Worm (Caenorhabditis elegans) whole organism, midembryonic: ENCODE results near the gene odr-4.

ENCODE experiments used
- T22C8.4 ChIP-seq: fragments of 200-800 bp; sonication (Bioruptor generic); IDR thresholded peaks from 2 replicates; pipeline ENCODE4 v1.3.6; 2022; ENCODE audit warnings: missing genetic modification characterization, missing compliant biosample characterization
- cog-1 ChIP-seq: sonication (generic microtip); optimal IDR thresholded peaks from 2 replicates; lab custom pipeline; 2016; ENCODE audit warnings: missing genetic modification characterization, missing compliant biosample characterization
- flt-1 ChIP-seq: fragments of 200-800 bp; sonication (Bioruptor generic); IDR thresholded peaks from 2 replicates; pipeline ENCODE4 v1.3.6; 2022; ENCODE audit warnings: missing genetic modification characterization, missing compliant biosample characterization
- klf-2 ChIP-seq: fragments of 200-800 bp; sonication (Bioruptor generic); conservative IDR thresholded peaks from 2 replicates; pipeline ENCODE4 v1.3.6; 2022; ENCODE audit warnings: missing genetic modification reagents, missing genetic modification characterization, missing compliant biosample characterization
- med-1 ChIP-seq: sonication (generic microtip); optimal IDR thresholded peaks from 2 replicates; lab custom pipeline; 2017; ENCODE audit warnings: missing genetic modification characterization, mild to moderate bottlenecking, missing compliant biosample characterization, antibody characterized with exemption, missing genetic modification reagents; ENCODE audit not compliant: insufficient read depth
- ref-1 ChIP-seq: fragments of 200-800 bp; sonication (Bioruptor generic); conservative IDR thresholded peaks from 2 replicates; pipeline ENCODE4 v1.3.6; 2022; ENCODE audit warnings: missing genetic modification reagents, missing genetic modification characterization, missing compliant biosample characterization
- tab-1 ChIP-seq: fragments of 200-800 bp; sonication (Bioruptor generic); IDR thresholded peaks from 2 replicates; pipeline ENCODE4 v1.3.6; 2022; ENCODE audit warnings: missing genetic modification characterization, missing compliant biosample characterization
- ztf-23 ChIP-seq: fragments of 200-800 bp; sonication (Bioruptor generic); IDR thresholded peaks from 2 replicates; pipeline ENCODE4 v1.3.6; 2022; ENCODE audit warnings: missing genetic modification reagents, missing genetic modification characterization, missing compliant biosample characterization
- ztf-29 ChIP-seq: fragments of 200-800 bp; sonication (Bioruptor generic); IDR thresholded peaks from 2 replicates; pipeline ENCODE4 v1.3.6; 2022; ENCODE audit warnings: missing genetic modification reagents, missing genetic modification characterization, missing compliant biosample characterization

The odr-4 gene

ce11 chrIII:6711590-6711989 lies 19.0 kb upstream of the odr-4 start, which contains the start of gene F37A4.5:
Gene F37A4.5, plus strand, starts transcription at chrIII:6711890.
- TF ChIP-seq ztf-29 (GFP tag; lab: Robert Waterston, UW) (no peak), T22C8.4 (GFP tag; lab: Robert Waterston, UW) (no peak), ref-1 (GFP tag; lab: Robert Waterston, UW) (no peak), klf-2 (GFP tag; lab: Robert Waterston, UW) (no peak), flt-1 (GFP tag; lab: Robert Waterston, UW) (no peak), tab-1 (no peak), med-1 (no peak), cog-1 (tag; lab: Kevin White, UChicago) (no peak), ztf-23 (GFP tag; lab: Robert Waterston, UW) (no peak)

DNA sequence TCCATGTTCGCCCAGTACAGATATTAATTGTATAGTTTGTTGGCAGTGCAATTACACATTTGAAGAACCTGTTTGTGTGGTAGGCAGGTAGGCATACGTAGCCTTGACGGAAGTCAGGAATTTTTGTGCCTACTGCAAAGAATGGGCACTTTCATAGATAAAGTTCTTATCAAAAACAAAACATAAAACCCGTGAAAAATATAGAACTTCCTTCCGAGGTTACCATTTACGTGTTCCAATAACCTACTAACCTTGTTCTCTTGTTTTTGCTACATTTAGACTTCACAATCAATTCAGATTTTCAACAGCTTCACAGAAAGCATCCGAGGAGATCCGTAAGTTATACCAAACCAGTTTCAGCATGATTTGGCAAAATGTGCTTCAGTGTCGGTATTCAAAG lies 17.3 kb upstream of the odr-4 start, which contains the start of gene F37A4.4:
TSS of gene F37A4.4 (plus strand) at position 301 of the 400 bp plus-strand sequence.
- TF ChIP-seq klf-2 (GFP tag; lab: Robert Waterston, UW): no peak
- TF ChIP-seq ztf-23 (GFP tag; lab: Robert Waterston, UW): no peak
- TF ChIP-seq ref-1 (GFP tag; lab: Robert Waterston, UW): no peak
- no peak for TF ChIP-seq tab-1
- TF ChIP-seq ztf-29 (GFP tag; lab: Robert Waterston, UW): no peak
- TF ChIP-seq T22C8.4 (GFP tag; lab: Robert Waterston, UW): no peak

DNA sequence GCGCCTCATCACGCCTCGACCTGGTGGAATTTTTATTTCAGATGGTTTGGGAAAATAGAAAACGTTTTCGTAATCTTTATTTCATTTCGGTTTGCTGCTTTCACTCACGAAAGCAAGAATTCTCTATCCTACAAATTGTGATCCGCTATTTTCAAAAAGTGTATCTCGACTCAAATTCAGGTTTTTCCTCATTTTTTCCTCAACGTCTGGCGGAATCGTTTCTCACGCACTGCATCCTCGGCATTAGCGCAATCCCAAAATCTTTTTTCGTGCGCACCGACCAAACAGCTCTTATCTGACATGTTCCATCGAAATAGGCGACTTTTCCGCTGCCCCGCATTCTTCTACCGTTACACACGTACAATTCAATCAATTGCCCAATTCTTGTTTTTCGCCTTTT lies 12.3 kb upstream of the odr-4 start, which contains the start of gene F37A4.3:
TSS of gene F37A4.3 (plus strand) at position 301 of the 400 bp plus-strand sequence.
- TF ChIP-seq ztf-29 (GFP tag; lab: Robert Waterston, UW) (no peak), flt-1 (GFP tag; lab: Robert Waterston, UW) (no peak), ref-1 (GFP tag; lab: Robert Waterston, UW) (no peak), T22C8.4 (GFP tag; lab: Robert Waterston, UW) (no peak), med-1 (no peak), ztf-23 (GFP tag; lab: Robert Waterston, UW) (no peak), klf-2 (GFP tag; lab: Robert Waterston, UW) (no peak), tab-1 (no peak), cog-1 (tag; lab: Kevin White, UChicago) (no peak)

- TF ChIP-seq klf-2 (GFP tag; lab: Robert Waterston, UW) (no peak), cog-1 (tag; lab: Kevin White, UChicago) (no peak), tab-1 (no peak), ref-1 (GFP tag; lab: Robert Waterston, UW) (no peak), ztf-23 (GFP tag; lab: Robert Waterston, UW) (no peak)
Measured at ce11 chrIII:6722208-6722679, 8.4 kb upstream of the odr-4 start, which contains the start of the genes bath-41 and F37A4.2. Gene bath-41, minus strand, starts transcription at chrIII:6722258. Gene F37A4.2, plus strand, starts transcription at chrIII:6722454.

DNA sequence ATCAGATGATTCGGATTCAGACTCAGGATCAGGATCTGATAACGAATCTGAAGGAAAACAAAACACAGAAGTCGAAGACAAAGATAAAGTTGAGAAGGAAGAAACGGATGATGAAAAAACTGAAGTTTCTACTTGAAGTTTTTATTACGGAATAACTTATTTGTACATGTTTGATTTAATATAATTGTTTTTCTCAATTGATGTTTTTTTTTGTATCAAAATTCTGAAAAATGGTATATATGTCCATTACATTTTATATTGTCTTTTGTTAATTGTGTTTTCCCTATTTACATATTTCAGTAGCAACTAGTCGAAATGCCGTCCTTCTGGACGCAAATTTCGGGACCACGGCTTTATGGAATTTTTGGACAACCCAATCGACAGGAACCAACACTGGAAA lies 7.5 kb upstream of the odr-4 start, which contains the start of gene F37A4.1:
TSS of gene F37A4.1 (plus strand) at position 301 of the 400 bp plus-strand sequence.
- no peak for TF ChIP-seq med-1
- TF ChIP-seq cog-1 (tag; lab: Kevin White, UChicago): no peak
- TF ChIP-seq tab-1: no peak

DNA sequence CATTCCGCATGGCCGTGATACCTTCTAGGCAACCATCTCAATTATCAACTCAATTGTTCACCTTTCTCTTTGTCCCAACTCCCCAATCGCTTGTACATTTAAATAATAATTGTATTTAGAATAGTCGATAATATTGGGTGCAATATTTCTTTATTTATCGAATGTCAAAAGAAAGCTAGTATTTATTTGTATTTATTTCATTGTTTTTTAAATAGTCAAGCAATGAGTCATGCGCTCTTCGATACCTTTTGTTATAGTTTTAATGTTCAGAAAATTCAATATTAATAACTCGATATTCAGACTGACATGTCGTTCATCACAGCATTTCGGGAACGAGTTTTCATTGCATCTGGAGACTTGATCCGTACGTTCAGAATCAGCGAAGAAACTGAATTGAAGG lies 5.1 kb upstream of the odr-4 start, which contains the start of gene wdr-4:
TSS of gene wdr-4 (plus strand) at position 301 of the 400 bp plus-strand sequence.
- TF ChIP-seq cog-1 (tag; lab: Kevin White, UChicago): no peak
- no peak for TF ChIP-seq ref-1 (GFP tag; lab: Robert Waterston, UW)
- no peak for TF ChIP-seq klf-2 (GFP tag; lab: Robert Waterston, UW)
- TF ChIP-seq ztf-23 (GFP tag; lab: Robert Waterston, UW): no peak
- TF ChIP-seq tab-1: no peak
- no peak for TF ChIP-seq med-1
- TF ChIP-seq flt-1 (GFP tag; lab: Robert Waterston, UW): no peak
- TF ChIP-seq T22C8.4 (GFP tag; lab: Robert Waterston, UW): no peak
- TF ChIP-seq ztf-29 (GFP tag; lab: Robert Waterston, UW): no peak

DNA sequence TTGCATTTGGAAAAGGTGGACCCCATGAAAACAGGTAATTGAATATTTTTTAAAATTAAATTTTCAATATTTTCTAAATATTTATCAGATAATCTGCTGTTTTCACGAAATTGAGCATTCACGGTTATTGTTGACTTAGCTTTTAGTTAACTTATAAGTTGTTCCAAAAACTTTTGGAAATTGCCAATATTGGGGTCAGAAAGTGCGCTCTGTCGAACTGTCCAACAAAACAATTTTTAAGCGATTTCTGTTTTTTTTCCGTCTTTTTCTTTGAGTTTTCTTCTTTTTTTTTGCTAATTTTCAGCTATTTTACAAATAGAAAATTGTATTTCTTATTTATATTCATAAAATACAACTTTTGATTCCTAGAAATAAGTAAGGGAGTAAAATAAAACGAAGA lies 685 bp downstream of the odr-4 start:
- TF ChIP-seq ref-1 (GFP tag; lab: Robert Waterston, UW): no peak
- no peak for TF ChIP-seq T22C8.4 (GFP tag; lab: Robert Waterston, UW)
- TF ChIP-seq med-1: no peak
- TF ChIP-seq flt-1 (GFP tag; lab: Robert Waterston, UW): no peak

DNA sequence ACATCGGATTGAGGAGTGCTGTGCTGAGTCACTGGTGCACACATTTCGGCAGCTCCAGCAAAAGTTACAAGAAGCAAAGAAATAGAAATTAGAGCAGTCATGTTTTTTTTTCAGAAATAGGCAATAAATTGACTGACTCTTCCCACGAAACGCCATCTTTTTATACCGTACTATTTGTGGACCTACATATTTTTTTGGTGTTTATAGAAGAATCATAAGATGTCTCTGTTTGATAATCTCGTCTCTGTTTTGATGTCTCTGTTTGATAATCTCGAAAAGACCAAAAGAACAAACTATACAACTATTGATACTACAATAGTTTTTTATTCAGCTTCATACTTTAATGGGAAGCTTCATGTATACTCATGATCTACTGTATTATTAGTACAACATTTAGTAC lies 3.8 kb downstream of the odr-4 start, which contains the start of gene Y102E9.3:
TSS of gene Y102E9.3 (minus strand) at position 101 of the 400 bp plus-strand sequence.
- TF ChIP-seq cog-1 (tag; lab: Kevin White, UChicago) (no peak), ztf-23 (GFP tag; lab: Robert Waterston, UW) (no peak), flt-1 (GFP tag; lab: Robert Waterston, UW) (no peak), ztf-29 (GFP tag; lab: Robert Waterston, UW) (no peak), ref-1 (GFP tag; lab: Robert Waterston, UW) (no peak)

- TF ChIP-seq tab-1: no peak
- TF ChIP-seq T22C8.4 (GFP tag; lab: Robert Waterston, UW): no peak
- TF ChIP-seq cog-1 (tag; lab: Kevin White, UChicago): no peak
- no peak for TF ChIP-seq med-1
- TF ChIP-seq flt-1 (GFP tag; lab: Robert Waterston, UW): no peak
- TF ChIP-seq ztf-23 (GFP tag; lab: Robert Waterston, UW): no peak
- TF ChIP-seq klf-2 (GFP tag; lab: Robert Waterston, UW): no peak
Measured at ce11 chrIII:6736566-6736965, 6.0 kb downstream of the odr-4 start, which contains the start of gene Y102E9.6. Gene Y102E9.6, minus strand, starts transcription at chrIII:6736666.

- no peak for TF ChIP-seq cog-1 (tag; lab: Kevin White, UChicago)
- TF ChIP-seq klf-2 (GFP tag; lab: Robert Waterston, UW): no peak
Measured at ce11 chrIII:6736971-6737370, 6.4 kb downstream of the odr-4 start, which contains the start of gene K07E12.2. Gene K07E12.2, plus strand, starts transcription at chrIII:6737271.
